Worm (Caenorhabditis elegans) whole organism, early embryonic: ENCODE measurements around the gene pgph-3.
"Not testable (repeated sequence)": the region's sequence is repeated elsewhere in the genome, so short reads cannot be mapped to it uniquely, and the experiment has no call there.

Experiments
- B0310.2 ChIP-seq: sonication (generic microtip); optimal IDR thresholded peaks from 2 replicates; lab custom pipeline; 2016; ENCODE audit warnings: mild to moderate bottlenecking, missing genetic modification characterization, missing compliant biosample characterization
- F13C5.2 ChIP-seq: sonication (generic microtip); optimal IDR thresholded peaks from 2 replicates; lab custom pipeline; 2017; ENCODE audit warnings: mild to moderate bottlenecking, missing genetic modification characterization, inconsistent platforms, missing compliant biosample characterization
- aly-1 ChIP-seq: sonication (generic microtip); optimal IDR thresholded peaks from 2 replicates; lab custom pipeline; 2016; ENCODE audit warnings: missing genetic modification characterization, missing compliant biosample characterization
- ama-1 ChIP-seq: fragments of 150-350 bp; optimal IDR thresholded peaks from 2 replicates; lab custom pipeline; 2014
- ceh-13 ChIP-seq: fragments of 200-800 bp; sonication (Bioruptor generic); optimal IDR thresholded peaks from 2 replicates; lab custom pipeline; 2018; ENCODE audit warnings: mild to moderate bottlenecking, missing genetic modification characterization, missing compliant biosample characterization
- ceh-36 ChIP-seq: sonication (generic microtip); optimal IDR thresholded peaks from 2 replicates; lab custom pipeline; 2016; ENCODE audit warnings: missing genetic modification characterization, inconsistent platforms, missing compliant biosample characterization
- ets-7 ChIP-seq: sonication (generic microtip); optimal IDR thresholded peaks from 2 replicates; lab custom pipeline; 2016; ENCODE audit warnings: missing genotype, missing genetic modification characterization, missing compliant biosample characterization
- flt-1 ChIP-seq: fragments of 200-800 bp; sonication (Bioruptor generic); IDR thresholded peaks from 2 replicates; pipeline ENCODE4 v1.3.6; 2022; ENCODE audit warnings: missing genetic modification characterization, missing compliant biosample characterization
- hmbx-1 ChIP-seq: sonication (generic microtip); optimal IDR thresholded peaks from 2 replicates; lab custom pipeline; 2016; ENCODE audit warnings: mild to moderate bottlenecking, missing genetic modification characterization, missing compliant biosample characterization
- hmg-4 ChIP-seq: fragments of 200-800 bp; sonication (Bioruptor generic); optimal IDR thresholded peaks from 2 replicates; lab custom pipeline; 2018; ENCODE audit warnings: mild to moderate bottlenecking, missing genetic modification characterization, missing compliant biosample characterization
- hnd-1 ChIP-seq: sonication (generic microtip); optimal IDR thresholded peaks from 2 replicates; lab custom pipeline; 2016; ENCODE audit warnings: missing genetic modification characterization, missing compliant biosample characterization
- pes-1 ChIP-seq: fragments of 200-800 bp; sonication (Bioruptor generic); IDR thresholded peaks from 2 replicates; pipeline ENCODE4 v1.3.6; 2022; ENCODE audit warnings: missing genetic modification reagents, missing genetic modification characterization, missing compliant biosample characterization
- scrt-1 ChIP-seq: fragments of 200-800 bp; sonication (Bioruptor generic); IDR thresholded peaks from 2 replicates; pipeline ENCODE4 v1.3.6; 2022; ENCODE audit warnings: missing genetic modification characterization, missing compliant biosample characterization
- sea-1 ChIP-seq: fragments of 200-800 bp; sonication (Bioruptor generic); conservative IDR thresholded peaks from 2 replicates; pipeline ENCODE4 v1.3.6; 2022; ENCODE audit warnings: missing genetic modification characterization, missing compliant biosample characterization
- tbx-11 ChIP-seq: fragments of 200-800 bp; sonication (Bioruptor generic); IDR thresholded peaks from 2 replicates; pipeline ENCODE4 v1.3.6; 2022; ENCODE audit warnings: missing genetic modification characterization, missing compliant biosample characterization
- tbx-37 ChIP-seq: fragments of 200-800 bp; sonication (Bioruptor generic); conservative IDR thresholded peaks from 2 replicates; pipeline ENCODE4 v1.3.6; 2022; ENCODE audit warnings: missing genetic modification reagents, missing genetic modification characterization, missing compliant biosample characterization
- tra-4 ChIP-seq: sonication (generic microtip); optimal IDR thresholded peaks from 2 replicates; lab custom pipeline; 2017; ENCODE audit warnings: missing genetic modification characterization, missing compliant biosample characterization

Gene pgph-3

DNA sequence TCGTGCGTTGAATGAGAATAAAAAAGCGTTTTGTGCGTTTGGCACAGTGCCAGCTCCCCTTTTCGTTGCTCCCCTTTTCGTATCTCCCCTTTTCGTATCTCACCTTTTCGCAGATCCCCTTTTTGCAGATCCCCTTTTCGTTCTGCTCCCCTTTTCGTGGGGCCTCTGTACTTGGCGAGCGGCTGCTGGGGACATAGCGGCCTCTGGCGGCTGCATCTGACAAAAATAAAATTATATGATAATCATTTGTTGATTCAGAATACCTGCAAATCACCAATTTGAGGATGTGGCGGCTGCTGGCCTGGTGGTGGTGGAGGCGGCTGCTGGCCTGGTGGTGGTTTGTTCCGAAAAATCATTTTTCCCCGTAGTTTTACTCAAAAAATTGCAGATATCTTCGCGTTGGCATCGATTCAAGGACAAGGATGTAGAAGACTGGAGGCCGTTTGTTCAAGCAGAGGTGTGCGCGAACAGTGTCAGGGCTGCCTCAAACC, 8.4 kb downstream of the pgph-3 start, which contains the start of gene K09H11.11:
K09H11.11 (minus strand) TSS at position 51 of the 491 bp plus-strand sequence.
- not testable (repeated sequence) for TF ChIP-seq tra-4; sea-1; tbx-11 (GFP tag; lab: Robert Waterston, UW)

DNA sequence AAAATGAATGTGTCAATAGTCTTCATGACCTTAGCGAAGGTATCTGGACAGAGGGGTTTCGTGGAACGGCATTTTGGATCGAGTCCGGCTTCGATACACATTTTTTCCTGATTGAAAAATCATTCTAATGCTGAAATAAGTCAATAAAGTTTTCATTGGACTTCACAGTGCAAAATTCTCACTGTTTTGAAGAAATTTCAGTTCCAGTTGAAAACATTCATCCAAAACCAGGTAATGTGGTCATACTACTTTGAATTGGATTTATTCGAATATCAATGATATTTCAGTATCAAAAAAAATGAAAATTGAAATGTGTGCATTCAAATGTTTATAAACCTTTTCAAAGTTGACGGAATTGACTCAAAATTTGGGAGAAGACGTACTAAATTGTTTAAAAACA, 10.2 kb downstream of the pgph-3 start, which contains the start of gene pgph-1:
pgph-1 (minus strand) TSS at position 101 of the 400 bp plus-strand sequence.
- no peak for TF ChIP-seq sea-1
- no peak for TF ChIP-seq hnd-1 (tag; lab: Kevin White, UChicago)
- no peak for TF ChIP-seq ets-7 (tag; lab: Kevin White, UChicago)
- no peak for TF ChIP-seq aly-1 (tag; lab: Kevin White, UChicago)
- no peak for TF ChIP-seq ama-1 (lab: Kevin White, UChicago)
- TF ChIP-seq F13C5.2 (tag; lab: Kevin White, UChicago) = no peak
- TF ChIP-seq scrt-1 = no peak
- TF ChIP-seq hmg-4 (GFP tag; lab: Kevin White, UChicago) = no peak
- TF ChIP-seq pes-1 (GFP tag; lab: Robert Waterston, UW) = no peak
- TF ChIP-seq ceh-13 (GFP tag; lab: Kevin White, UChicago) = no peak
- no peak for TF ChIP-seq flt-1 (GFP tag; lab: Robert Waterston, UW)
- TF ChIP-seq tbx-37 (GFP tag; lab: Robert Waterston, UW) = no peak
- TF ChIP-seq tbx-11 (GFP tag; lab: Robert Waterston, UW) = no peak
- no peak for TF ChIP-seq ceh-36 (tag; lab: Kevin White, UChicago)
- TF ChIP-seq hmbx-1 (tag; lab: Kevin White, UChicago) = no peak
- TF ChIP-seq B0310.2 (tag; lab: Kevin White, UChicago) = no peak
- no peak for TF ChIP-seq tra-4

DNA sequence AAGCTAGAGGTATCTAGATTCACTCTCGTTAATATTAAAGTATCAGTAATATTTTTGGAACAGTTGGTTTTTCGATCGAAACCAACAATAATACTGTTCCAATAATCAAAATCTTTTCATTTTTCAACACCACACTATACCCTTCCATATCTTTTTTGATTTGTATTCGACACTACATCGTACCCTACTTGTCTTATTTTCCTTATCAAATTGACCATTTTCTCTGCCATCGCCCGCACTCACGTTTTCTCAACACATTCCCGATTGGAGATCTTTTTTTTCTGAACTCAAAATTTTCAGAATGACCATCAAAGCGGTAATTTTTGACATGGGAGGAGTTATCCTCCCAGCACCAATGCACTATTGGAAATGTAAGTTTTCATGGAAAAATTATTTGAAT, 16.1 kb downstream of the pgph-3 start, which contains the start of gene acds-10:
acds-10 (plus strand) TSS at position 301 of the 400 bp plus-strand sequence.
- no peak for TF ChIP-seq pes-1 (GFP tag; lab: Robert Waterston, UW)
- no peak for TF ChIP-seq tbx-11 (GFP tag; lab: Robert Waterston, UW)
- TF ChIP-seq flt-1 (GFP tag; lab: Robert Waterston, UW) = no peak
- no peak for TF ChIP-seq hmbx-1 (tag; lab: Kevin White, UChicago)
- no peak for TF ChIP-seq B0310.2 (tag; lab: Kevin White, UChicago)
- no peak for TF ChIP-seq ama-1 (lab: Kevin White, UChicago)
- no peak for TF ChIP-seq ceh-13 (GFP tag; lab: Kevin White, UChicago)
- no peak for TF ChIP-seq ets-7 (tag; lab: Kevin White, UChicago)

DNA sequence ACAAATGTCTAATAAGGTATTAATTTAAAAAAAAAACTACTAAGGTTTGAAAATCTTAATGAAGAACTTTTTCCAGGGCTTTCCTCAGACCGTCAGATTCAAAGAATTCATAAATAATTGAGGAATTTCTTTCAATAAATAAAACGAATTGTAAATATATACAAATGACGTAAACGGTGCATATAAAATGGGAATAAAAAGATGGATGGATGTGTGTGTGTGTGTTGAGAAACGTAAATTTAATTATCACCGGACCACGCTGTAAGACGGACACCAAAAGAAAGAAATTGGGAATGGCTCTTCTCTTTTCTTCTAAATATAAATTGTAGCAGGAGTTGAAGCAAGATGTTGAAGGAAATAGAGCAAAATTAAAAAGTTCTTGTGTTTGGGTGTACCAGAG, 17.4 kb downstream of the pgph-3 start:
- no peak for TF ChIP-seq flt-1 (GFP tag; lab: Robert Waterston, UW)
- no peak for TF ChIP-seq ama-1 (lab: Kevin White, UChicago)
- TF ChIP-seq scrt-1 = no peak
- no peak for TF ChIP-seq hmbx-1 (tag; lab: Kevin White, UChicago)
- no peak for TF ChIP-seq hmg-4 (GFP tag; lab: Kevin White, UChicago)
- no peak for TF ChIP-seq ets-7 (tag; lab: Kevin White, UChicago)
- TF ChIP-seq tbx-37 (GFP tag; lab: Robert Waterston, UW) = no peak
- no peak for TF ChIP-seq ceh-13 (GFP tag; lab: Kevin White, UChicago)
- no peak for TF ChIP-seq pes-1 (GFP tag; lab: Robert Waterston, UW)
- no peak for TF ChIP-seq F13C5.2 (tag; lab: Kevin White, UChicago)
- TF ChIP-seq sea-1 = no peak
- no peak for TF ChIP-seq B0310.2 (tag; lab: Kevin White, UChicago)
- TF ChIP-seq hnd-1 (tag; lab: Kevin White, UChicago) = no peak
- TF ChIP-seq aly-1 (tag; lab: Kevin White, UChicago) = no peak
- TF ChIP-seq tra-4 = no peak

DNA sequence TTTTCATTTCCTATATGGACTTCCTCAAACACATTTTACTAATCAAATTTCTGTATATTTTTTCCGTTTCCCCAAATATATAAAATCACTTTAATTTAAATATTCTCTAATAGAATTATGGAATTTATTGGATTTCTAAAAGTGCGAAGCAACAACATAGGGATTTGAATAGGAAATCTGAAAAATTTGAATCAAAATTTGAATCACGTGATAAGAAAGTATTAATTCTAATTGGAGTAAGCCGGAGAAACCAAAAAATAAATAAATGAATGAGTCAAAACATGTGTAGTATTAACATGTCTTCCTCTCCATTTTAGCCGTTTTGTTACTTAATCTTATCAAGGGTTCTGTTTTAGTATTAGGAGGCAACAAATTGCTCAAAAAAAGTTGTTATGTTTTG, 22.4 kb downstream of the pgph-3 start:
- TF ChIP-seq scrt-1 (no peak), aly-1 (tag; lab: Kevin White, UChicago) (no peak), F13C5.2 (tag; lab: Kevin White, UChicago) (no peak), tbx-11 (GFP tag; lab: Robert Waterston, UW) (no peak), flt-1 (GFP tag; lab: Robert Waterston, UW) (no peak), hmg-4 (GFP tag; lab: Kevin White, UChicago) (no peak), B0310.2 (tag; lab: Kevin White, UChicago) (no peak), tbx-37 (GFP tag; lab: Robert Waterston, UW) (no peak), sea-1 (no peak), hmbx-1 (tag; lab: Kevin White, UChicago) (no peak), tra-4 (no peak), ets-7 (tag; lab: Kevin White, UChicago) (no peak), ceh-36 (tag; lab: Kevin White, UChicago) (no peak), ceh-13 (GFP tag; lab: Kevin White, UChicago) (no peak)

DNA sequence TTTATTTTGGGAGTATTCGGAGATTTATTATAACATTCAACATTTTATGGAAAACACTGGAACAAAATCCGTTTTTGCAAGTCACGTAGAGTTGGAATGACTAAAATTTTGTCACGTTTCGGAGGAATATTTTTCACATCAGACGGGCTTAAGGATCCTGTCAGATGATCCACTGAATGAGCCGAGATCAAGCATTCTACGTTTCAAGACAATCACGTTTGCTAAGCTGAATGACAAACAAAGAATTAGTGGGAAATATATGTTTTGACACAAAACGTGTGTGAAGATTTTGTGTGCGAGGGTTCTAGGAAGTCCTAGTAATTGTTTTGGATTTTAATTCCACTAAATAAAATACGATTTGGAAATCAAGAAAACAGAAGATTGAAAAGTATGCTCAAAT, 24.2 kb downstream of the pgph-3 start:
- TF ChIP-seq ceh-13 (GFP tag; lab: Kevin White, UChicago) = no peak
- no peak for TF ChIP-seq tbx-11 (GFP tag; lab: Robert Waterston, UW)
- TF ChIP-seq ets-7 (tag; lab: Kevin White, UChicago) = no peak
- no peak for TF ChIP-seq scrt-1
- no peak for TF ChIP-seq ceh-36 (tag; lab: Kevin White, UChicago)
- TF ChIP-seq flt-1 (GFP tag; lab: Robert Waterston, UW) = no peak
- TF ChIP-seq F13C5.2 (tag; lab: Kevin White, UChicago) = no peak
- no peak for TF ChIP-seq pes-1 (GFP tag; lab: Robert Waterston, UW)
- TF ChIP-seq tra-4 = no peak
- no peak for TF ChIP-seq ama-1 (lab: Kevin White, UChicago)
- no peak for TF ChIP-seq hmg-4 (GFP tag; lab: Kevin White, UChicago)
- no peak for TF ChIP-seq aly-1 (tag; lab: Kevin White, UChicago)
- TF ChIP-seq sea-1 = no peak
- no peak for TF ChIP-seq B0310.2 (tag; lab: Kevin White, UChicago)
- TF ChIP-seq tbx-37 (GFP tag; lab: Robert Waterston, UW) = no peak
- TF ChIP-seq hmbx-1 (tag; lab: Kevin White, UChicago) = no peak
- no peak for TF ChIP-seq hnd-1 (tag; lab: Kevin White, UChicago)

DNA sequence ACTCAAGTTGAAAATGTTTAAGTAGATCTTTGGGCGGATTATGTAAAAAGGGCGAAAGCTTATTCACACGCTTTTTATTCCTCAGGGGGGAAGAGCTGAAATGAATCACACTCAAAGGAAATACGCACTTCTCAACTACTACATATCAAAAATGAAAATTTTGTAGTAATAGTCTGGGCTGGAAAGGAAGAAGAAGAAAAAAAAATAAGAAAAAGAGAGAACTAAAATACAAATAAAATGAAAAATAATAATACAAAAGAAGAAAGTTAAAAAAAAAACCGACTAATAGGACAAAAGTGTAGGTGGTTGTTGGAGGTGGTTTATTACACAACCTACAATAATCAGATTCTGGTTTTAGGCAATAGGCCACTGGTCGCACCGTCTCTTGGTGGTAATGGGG, 27.6 kb downstream of the pgph-3 start, which contains the start of gene K09H11.6:
K09H11.6 (minus strand) TSS at position 101 of the 400 bp plus-strand sequence.
- no peak for TF ChIP-seq sea-1
- TF ChIP-seq ceh-13 (GFP tag; lab: Kevin White, UChicago) = no peak
- TF ChIP-seq ceh-36 (tag; lab: Kevin White, UChicago) = no peak
- TF ChIP-seq flt-1 (GFP tag; lab: Robert Waterston, UW) = no peak
- TF ChIP-seq ama-1 (lab: Kevin White, UChicago) = no peak
- no peak for TF ChIP-seq hmbx-1 (tag; lab: Kevin White, UChicago)
- no peak for TF ChIP-seq scrt-1
- TF ChIP-seq aly-1 (tag; lab: Kevin White, UChicago) = no peak
- no peak for TF ChIP-seq B0310.2 (tag; lab: Kevin White, UChicago)
- TF ChIP-seq tbx-11 (GFP tag; lab: Robert Waterston, UW) = no peak
- no peak for TF ChIP-seq F13C5.2 (tag; lab: Kevin White, UChicago)
- TF ChIP-seq pes-1 (GFP tag; lab: Robert Waterston, UW) = no peak
- no peak for TF ChIP-seq tra-4
- TF ChIP-seq ets-7 (tag; lab: Kevin White, UChicago) = no peak
- TF ChIP-seq hmg-4 (GFP tag; lab: Kevin White, UChicago) = no peak
